Worm (Caenorhabditis elegans) whole organism, L2 larva: ENCODE results near the gene C31E10.5.

ENCODE experiments used
- C34F6.9 ChIP-seq: fragments of 150-350 bp; optimal IDR thresholded peaks from 2 replicates; lab custom pipeline; 2014; ENCODE audit warnings: missing biosample characterization, missing genetic modification characterization
- F13H6.1 ChIP-seq: sonication (generic microtip); optimal IDR thresholded peaks from 2 replicates; lab custom pipeline; 2016; ENCODE audit warnings: missing genetic modification characterization, missing compliant biosample characterization
- R02D3.7 ChIP-seq: fragments of 150-350 bp; optimal IDR thresholded peaks from 2 replicates; lab custom pipeline; 2014; ENCODE audit warnings: missing biosample characterization, missing genetic modification characterization
- Y55F3AM.14 ChIP-seq: fragments of 200-800 bp; sonication (Bioruptor generic); optimal IDR thresholded peaks from 2 replicates; lab custom pipeline; 2018; ENCODE audit warnings: mild to moderate bottlenecking, missing genetic modification characterization, missing compliant biosample characterization
- ZK546.5 ChIP-seq: sonication (generic microtip); optimal IDR thresholded peaks from 2 replicates; lab custom pipeline; 2017; ENCODE audit warnings: missing biosample characterization, missing genetic modification characterization
- alr-1 ChIP-seq: fragments of 150-350 bp; optimal IDR thresholded peaks from 2 replicates; lab custom pipeline; 2014; ENCODE audit warnings: missing biosample characterization, missing genetic modification characterization
- aly-2 ChIP-seq: fragments of 150-350 bp; optimal IDR thresholded peaks from 2 replicates; lab custom pipeline; 2014; ENCODE audit warnings: missing biosample characterization, missing genetic modification characterization
- ama-1 ChIP-seq: fragments of 150-350 bp; optimal IDR thresholded peaks from 2 replicates; lab custom pipeline; 2018; ENCODE audit warnings: inconsistent platforms
- blmp-1 ChIP-seq: sonication (generic microtip); optimal IDR thresholded peaks from 2 replicates; lab custom pipeline; 2017; ENCODE audit warnings: missing genetic modification characterization, mild to moderate bottlenecking, missing compliant biosample characterization, antibody characterized with exemption, moderate library complexity; ENCODE audit not compliant: insufficient read depth
- ceh-16 ChIP-seq: fragments of 150-350 bp; optimal IDR thresholded peaks from 2 replicates; lab custom pipeline; 2014; ENCODE audit warnings: missing biosample characterization, missing genetic modification characterization
- ceh-82 ChIP-seq: fragments of 150-350 bp; optimal IDR thresholded peaks from 2 replicates; lab custom pipeline; 2014; ENCODE audit warnings: missing biosample characterization, missing genetic modification characterization
- crh-2 ChIP-seq: sonication (generic microtip); optimal IDR thresholded peaks from 2 replicates; lab custom pipeline; 2017; ENCODE audit warnings: missing biosample characterization, missing genetic modification characterization
- egl-27 ChIP-seq: sonication (generic microtip); optimal IDR thresholded peaks from 3 replicates; lab custom pipeline; 2017; ENCODE audit warnings: missing biosample characterization, missing genetic modification reagents, missing genetic modification characterization
- elt-1 ChIP-seq: fragments of 150-350 bp; optimal IDR thresholded peaks from 2 replicates; lab custom pipeline; 2014; ENCODE audit warnings: missing biosample characterization, missing genetic modification characterization
- elt-3 ChIP-seq: sonication (generic microtip); optimal IDR thresholded peaks from 2 replicates; lab custom pipeline; 2017; ENCODE audit warnings: missing biosample characterization, missing genetic modification characterization
- fos-1 ChIP-seq: fragments of 150-350 bp; optimal IDR thresholded peaks from 2 replicates; lab custom pipeline; 2014; ENCODE audit warnings: missing biosample characterization, missing genetic modification characterization
- gmeb-1 ChIP-seq: fragments of 150-350 bp; optimal IDR thresholded peaks from 2 replicates; lab custom pipeline; 2014; ENCODE audit warnings: missing biosample characterization, missing genetic modification characterization
- lin-11 ChIP-seq: fragments of 150-350 bp; sonication (generic microtip); optimal IDR thresholded peaks from 2 replicates; lab custom pipeline; 2014; ENCODE audit warnings: missing biosample characterization, missing genetic modification characterization, inconsistent platforms, mixed read lengths
- lin-13 ChIP-seq: fragments of 150-350 bp; optimal IDR thresholded peaks from 2 replicates; lab custom pipeline; 2014; ENCODE audit warnings: missing biosample characterization, missing genetic modification reagents, missing genetic modification characterization
- lin-39 ChIP-seq: fragments of 150-350 bp; optimal IDR thresholded peaks from 2 replicates; lab custom pipeline; 2014; ENCODE audit warnings: missing biosample characterization, missing genetic modification reagents, missing genetic modification characterization
- lsy-2 ChIP-seq, 2 experiments: fragments of 150-350 bp in 1 of 2; sonication (generic microtip) in 1 of 2; optimal IDR thresholded peaks; 2 replicates each; lab custom pipeline; 2014 to 2017; ENCODE audit warnings: missing biosample characterization in 2 of 2, missing genetic modification characterization in 2 of 2
- mab-5 ChIP-seq: fragments of 150-350 bp; optimal IDR thresholded peaks from 2 replicates; lab custom pipeline; 2014; ENCODE audit warnings: missing biosample characterization, missing genetic modification characterization
- mbf-1 ChIP-seq: sonication (generic microtip); optimal IDR thresholded peaks from 2 replicates; lab custom pipeline; 2017; ENCODE audit warnings: missing biosample characterization, missing genetic modification characterization
- mdl-1 ChIP-seq, 2 experiments: fragments of 150-350 bp in 1 of 2; sonication (generic microtip) in 1 of 2; optimal IDR thresholded peaks; 2 replicates each; lab custom pipeline; 2017; ENCODE audit warnings: missing biosample characterization in 2 of 2, missing genetic modification characterization in 2 of 2
- nhr-10 ChIP-seq: sonication (generic microtip); optimal IDR thresholded peaks from 2 replicates; lab custom pipeline; 2017; ENCODE audit warnings: missing biosample characterization, missing genetic modification characterization
- nhr-11 ChIP-seq: fragments of 150-350 bp; optimal IDR thresholded peaks from 2 replicates; lab custom pipeline; 2014; ENCODE audit warnings: missing biosample characterization, missing genetic modification characterization
- nhr-12 ChIP-seq: fragments of 150-350 bp; optimal IDR thresholded peaks from 2 replicates; lab custom pipeline; 2014; ENCODE audit warnings: missing biosample characterization, missing genetic modification characterization
- nhr-129 ChIP-seq: fragments of 150-350 bp; optimal IDR thresholded peaks from 2 replicates; lab custom pipeline; 2014; ENCODE audit warnings: missing biosample characterization, missing genetic modification characterization
- nhr-21 ChIP-seq: fragments of 150-350 bp; optimal IDR thresholded peaks from 2 replicates; lab custom pipeline; 2014; ENCODE audit warnings: missing biosample characterization, missing genetic modification characterization
- nhr-23 ChIP-seq: fragments of 150-350 bp; optimal IDR thresholded peaks from 2 replicates; lab custom pipeline; 2014; ENCODE audit warnings: missing biosample characterization, missing genetic modification reagents, missing genetic modification characterization
- nhr-237 ChIP-seq: fragments of 150-350 bp; optimal IDR thresholded peaks from 2 replicates; lab custom pipeline; 2014; ENCODE audit warnings: missing biosample characterization, missing genetic modification characterization
- nhr-25 ChIP-seq: fragments of 150-350 bp; sonication (generic microtip); optimal IDR thresholded peaks from 3 replicates; lab custom pipeline; 2014; ENCODE audit warnings: missing biosample characterization, missing genetic modification characterization
- nhr-6 ChIP-seq: fragments of 150-350 bp; optimal IDR thresholded peaks from 2 replicates; lab custom pipeline; 2014; ENCODE audit warnings: missing biosample characterization, missing genetic modification characterization
- nhr-77 ChIP-seq: fragments of 150-350 bp; optimal IDR thresholded peaks from 2 replicates; lab custom pipeline; 2014; ENCODE audit warnings: missing biosample characterization, missing genetic modification characterization
- peb-1 ChIP-seq: fragments of 150-350 bp; optimal IDR thresholded peaks from 2 replicates; lab custom pipeline; 2014; ENCODE audit warnings: missing biosample characterization, missing genetic modification characterization
- sem-4 ChIP-seq: fragments of 150-350 bp; optimal IDR thresholded peaks from 2 replicates; lab custom pipeline; 2014; ENCODE audit warnings: missing biosample characterization, missing genetic modification reagents, missing genetic modification characterization
- skn-1 ChIP-seq: sonication (generic microtip); optimal IDR thresholded peaks from 2 replicates; lab custom pipeline; 2017; ENCODE audit warnings: missing biosample characterization, missing genetic modification characterization
- sma-3 ChIP-seq: sonication (generic microtip); optimal IDR thresholded peaks from 2 replicates; lab custom pipeline; 2016; ENCODE audit warnings: missing genetic modification reagents, missing genetic modification characterization, missing compliant biosample characterization
- sma-9 ChIP-seq, 2 experiments: fragments of 150-350 bp in 1 of 2; sonication (generic microtip) in 1 of 2; optimal IDR thresholded peaks; 2 replicates each; lab custom pipeline; 2014 to 2016; ENCODE audit warnings: missing genetic modification characterization in 2 of 2, mild to moderate bottlenecking in 1 of 2, missing biosample characterization in 1 of 2, missing compliant biosample characterization in 1 of 2, missing genetic modification reagents in 1 of 2, moderate library complexity in 1 of 2
- snpc-4 ChIP-seq: fragments of 150-350 bp; optimal IDR thresholded peaks from 2 replicates; lab custom pipeline; 2014; ENCODE audit warnings: missing biosample characterization, missing genetic modification characterization
- unc-39 ChIP-seq: fragments of 150-350 bp; optimal IDR thresholded peaks from 2 replicates; lab custom pipeline; 2014; ENCODE audit warnings: missing biosample characterization, missing genetic modification characterization
- unc-55 ChIP-seq: fragments of 150-350 bp; sonication (generic microtip); optimal IDR thresholded peaks from 3 replicates; lab custom pipeline; 2014; ENCODE audit warnings: missing biosample characterization, missing genetic modification reagents, missing genetic modification characterization
- unc-62 ChIP-seq: fragments of 150-350 bp; optimal IDR thresholded peaks from 2 replicates; lab custom pipeline; 2014; ENCODE audit warnings: missing biosample characterization, missing genetic modification reagents, missing genetic modification characterization
- zag-1 ChIP-seq: fragments of 150-350 bp; optimal IDR thresholded peaks from 2 replicates; lab custom pipeline; 2014; ENCODE audit warnings: missing biosample characterization, missing genetic modification characterization
- ztf-1 ChIP-seq: fragments of 200-800 bp; sonication (Bioruptor generic); conservative IDR thresholded peaks from 2 replicates; pipeline ENCODE4 v1.3.6; 2022; ENCODE audit warnings: missing genetic modification characterization, missing compliant biosample characterization
- ztf-11 ChIP-seq: sonication (generic microtip); optimal IDR thresholded peaks from 2 replicates; lab custom pipeline; 2017; ENCODE audit warnings: missing biosample characterization, missing genetic modification characterization
- ztf-4 ChIP-seq: fragments of 150-350 bp; optimal IDR thresholded peaks from 2 replicates; lab custom pipeline; 2014; ENCODE audit warnings: missing biosample characterization, missing genetic modification characterization

The C31E10.5 gene

DNA sequence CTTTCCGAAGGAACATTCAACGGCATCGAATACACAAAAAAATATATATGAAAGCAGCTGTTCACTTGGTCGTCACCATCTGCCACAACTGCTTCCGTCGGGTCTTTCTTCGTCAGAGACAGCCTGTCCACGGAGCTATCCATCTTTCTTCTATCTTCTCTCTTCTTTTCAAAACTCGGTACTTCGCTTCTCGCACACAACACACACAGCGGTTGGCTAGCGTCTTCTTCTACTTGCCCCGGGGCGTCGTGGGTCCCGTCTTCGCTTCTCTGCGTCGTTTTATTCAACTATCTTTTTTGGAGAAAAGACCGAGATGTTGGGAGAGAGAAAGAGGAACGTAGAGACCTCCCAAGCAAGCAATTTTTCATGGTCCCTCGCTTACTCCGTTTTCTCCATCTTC lies 21.1 kb upstream of the C31E10.5 start:
- TF ChIP-seq lin-11 = peak; percentile 15
- TF ChIP-seq nhr-129 (tag; lab: Kevin White, UChicago) = peak; percentile 61
- no peak for TF ChIP-seq ZK546.5 (tag; lab: Kevin White, UChicago)
- TF ChIP-seq C34F6.9 (tag; lab: Kevin White, UChicago) = peak; percentile 81
- TF ChIP-seq elt-1 (tag; lab: Kevin White, UChicago) = no peak
- TF ChIP-seq ama-1 (lab: Kevin White, UChicago) = no peak
- TF ChIP-seq nhr-12 (tag; lab: Kevin White, UChicago) = no peak
- TF ChIP-seq egl-27 = no peak
- no peak for TF ChIP-seq nhr-21
- peak; percentile 4 for TF ChIP-seq sem-4
- TF ChIP-seq sma-9 (GFP tag; optimal IDR thresholded peaks at IDR 0.05; lab: Kevin White, UChicago) = peak; percentile 76
- no peak for TF ChIP-seq sma-9 (tag; optimal IDR thresholded peaks at IDR 0.05; lab: Kevin White, UChicago)
- TF ChIP-seq nhr-6 = peak; percentile 19
- no peak for TF ChIP-seq alr-1 (tag; lab: Kevin White, UChicago)
- TF ChIP-seq unc-55 (GFP tag; lab: Kevin White, UChicago) = peak; percentile 63
- TF ChIP-seq zag-1 (tag; lab: Kevin White, UChicago) = peak; percentile 78
- no peak for TF ChIP-seq fos-1 (tag; lab: Kevin White, UChicago)
- peak in 1 of 2 experiments; percentile 66 for TF ChIP-seq mdl-1 (tag; optimal IDR thresholded peaks at IDR 0.05; lab: Kevin White, UChicago)
- no peak for TF ChIP-seq nhr-23 (tag; lab: Kevin White, UChicago)
- peak in 1 of 2 experiments; percentile 74 for TF ChIP-seq lsy-2 (tag; optimal IDR thresholded peaks at IDR 0.05; lab: Kevin White, UChicago)
- TF ChIP-seq lin-13 (GFP tag; lab: Kevin White, UChicago) = peak; percentile 65
- peak; percentile 46 for TF ChIP-seq mab-5 (tag; lab: Kevin White, UChicago)
- no peak for TF ChIP-seq lin-39 (tag; lab: Kevin White, UChicago)
- TF ChIP-seq unc-39 (tag; lab: Kevin White, UChicago) = no peak
- TF ChIP-seq aly-2 = no peak
- peak; percentile 2 for TF ChIP-seq ceh-82 (tag; lab: Kevin White, UChicago)
- peak; percentile 8 for TF ChIP-seq crh-2
- TF ChIP-seq skn-1 = no peak
- peak; percentile 4 for TF ChIP-seq Y55F3AM.14
- no peak for TF ChIP-seq ztf-1 (GFP tag; lab: Robert Waterston, UW)
- TF ChIP-seq F13H6.1 = peak; percentile 88
- TF ChIP-seq ztf-4 (tag; lab: Kevin White, UChicago) = peak; percentile 66
- TF ChIP-seq, all 48 proteins: peak for 17

DNA sequence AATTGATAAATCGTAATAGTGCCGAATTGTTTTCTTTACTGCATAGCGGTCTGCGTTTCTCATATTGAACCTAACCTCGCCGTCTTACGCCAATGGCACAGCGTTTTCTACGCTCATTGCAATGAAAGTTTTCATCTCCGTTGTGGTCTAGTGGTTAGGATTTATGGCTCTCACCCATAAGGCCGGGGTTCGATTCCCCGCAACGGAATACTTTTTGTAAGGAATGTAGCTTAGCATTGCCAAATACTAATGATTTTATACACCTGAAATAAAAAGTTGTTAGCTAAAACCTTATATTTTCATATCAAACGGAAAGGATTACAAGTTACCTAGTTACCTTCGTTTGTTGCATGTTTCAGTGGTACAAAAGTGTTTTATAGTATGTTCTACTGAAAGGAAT lies 20.2 kb upstream of the C31E10.5 start:
- no peak for TF ChIP-seq mbf-1 (tag; lab: Kevin White, UChicago)
- TF ChIP-seq unc-55 (GFP tag; lab: Kevin White, UChicago) = peak; percentile 87
- peak; percentile 78 for TF ChIP-seq nhr-21
- no peak for TF ChIP-seq nhr-10 (tag; lab: Kevin White, UChicago)
- TF ChIP-seq skn-1 = no peak
- no peak for TF ChIP-seq peb-1 (tag; lab: Kevin White, UChicago)
- no peak for TF ChIP-seq R02D3.7 (tag; lab: Kevin White, UChicago)
- no peak for TF ChIP-seq ztf-1 (GFP tag; lab: Robert Waterston, UW)
- peak; percentile 72 for TF ChIP-seq nhr-6
- TF ChIP-seq nhr-77 = no peak
- TF ChIP-seq unc-62 (GFP tag; lab: Kevin White, UChicago) = no peak
- TF ChIP-seq zag-1 (tag; lab: Kevin White, UChicago) = peak; percentile 67
- peak; percentile 77 for TF ChIP-seq C34F6.9 (tag; lab: Kevin White, UChicago)
- peak; percentile 76 for TF ChIP-seq lin-13 (GFP tag; lab: Kevin White, UChicago)
- no peak for TF ChIP-seq nhr-23 (tag; lab: Kevin White, UChicago)
- peak; percentile 8 for TF ChIP-seq blmp-1 (tag; lab: Kevin White, UChicago)
- peak; percentile 83 for TF ChIP-seq crh-2
- TF ChIP-seq aly-2 = no peak
- peak; percentile 45 for TF ChIP-seq gmeb-1
- TF ChIP-seq nhr-12 (tag; lab: Kevin White, UChicago) = no peak
- TF ChIP-seq snpc-4 (tag; lab: Kevin White, UChicago) = peak; percentile 50
- TF ChIP-seq nhr-237 (tag; lab: Kevin White, UChicago) = no peak
- TF ChIP-seq ceh-82 (tag; lab: Kevin White, UChicago) = no peak
- TF ChIP-seq nhr-25 (tag; lab: Kevin White, UChicago) = peak; percentile 10
- peak; percentile 92 for TF ChIP-seq nhr-129 (tag; lab: Kevin White, UChicago)
- TF ChIP-seq lin-39 (tag; lab: Kevin White, UChicago) = no peak
- peak; percentile 53 for TF ChIP-seq sem-4
- TF ChIP-seq nhr-11 (tag; lab: Kevin White, UChicago) = peak; percentile 43
- no peak for TF ChIP-seq ztf-11 (tag; lab: Kevin White, UChicago)
- peak; percentile 88 for TF ChIP-seq sma-9 (GFP tag; optimal IDR thresholded peaks at IDR 0.05; lab: Kevin White, UChicago)
- no peak for TF ChIP-seq sma-9 (tag; optimal IDR thresholded peaks at IDR 0.05; lab: Kevin White, UChicago)
- TF ChIP-seq lin-11 = peak; percentile 78
- no peak for TF ChIP-seq ama-1 (lab: Kevin White, UChicago)
- TF ChIP-seq elt-3 (tag; lab: Kevin White, UChicago) = no peak
- TF ChIP-seq elt-1 (tag; lab: Kevin White, UChicago) = no peak
- TF ChIP-seq sma-3 (GFP tag; lab: Kevin White, UChicago) = peak; percentile 73
- TF ChIP-seq mdl-1 (tag; optimal IDR thresholded peaks at IDR 0.05; lab: Kevin White, UChicago) = peak in 1 of 2 experiments; percentile 49
- TF ChIP-seq mab-5 (tag; lab: Kevin White, UChicago) = peak; percentile 73
- TF ChIP-seq lsy-2 (tag; optimal IDR thresholded peaks at IDR 0.05; lab: Kevin White, UChicago) = peak in 1 of 2 experiments; percentile 41
- TF ChIP-seq F13H6.1 = peak; percentile 79
- TF ChIP-seq ztf-4 (tag; lab: Kevin White, UChicago) = peak; percentile 67
- no peak for TF ChIP-seq ZK546.5 (tag; lab: Kevin White, UChicago)
- no peak for TF ChIP-seq ceh-16
- no peak for TF ChIP-seq alr-1 (tag; lab: Kevin White, UChicago)
- TF ChIP-seq unc-39 (tag; lab: Kevin White, UChicago) = no peak
